Worm (Caenorhabditis elegans) whole organism, L4 larva: ENCODE data around the gene str-138.

ENCODE experiments used
- ceh-44 ChIP-seq: fragments of 200-800 bp; sonication (Bioruptor generic); IDR thresholded peaks from 2 replicates; pipeline ENCODE4 v1.3.6; 2022; ENCODE audit warnings: missing genetic modification reagents, missing genetic modification characterization, missing compliant biosample characterization
- ceh-62 ChIP-seq: sonication (generic microtip); optimal IDR thresholded peaks from 2 replicates; lab custom pipeline; 2017; ENCODE audit warnings: missing biosample characterization, missing genetic modification characterization
- egl-27 ChIP-seq: sonication (generic microtip); optimal IDR thresholded peaks from 3 replicates; lab custom pipeline; 2017; ENCODE audit warnings: missing biosample characterization, missing genetic modification reagents, missing genetic modification characterization
- hlh-30 ChIP-seq: sonication (generic microtip); optimal IDR thresholded peaks from 2 replicates; lab custom pipeline; 2017; ENCODE audit warnings: antibody characterized with exemption, mild to moderate bottlenecking, missing genetic modification characterization, missing compliant biosample characterization; ENCODE audit not compliant: insufficient read depth
- jun-1 ChIP-seq: fragments of 150-350 bp; optimal IDR thresholded peaks from 2 replicates; lab custom pipeline; 2014; ENCODE audit warnings: missing biosample characterization, missing genetic modification reagents, missing genetic modification characterization
- mep-1 ChIP-seq: fragments of 150-350 bp; sonication (generic microtip); optimal IDR thresholded peaks from 3 replicates; lab custom pipeline; 2014; ENCODE audit warnings: missing biosample characterization, missing genetic modification characterization
- mxl-2 ChIP-seq: fragments of 200-800 bp; sonication (Bioruptor generic); conservative IDR thresholded peaks from 2 replicates; pipeline ENCODE4 v1.3.6; 2022; ENCODE audit warnings: missing genetic modification reagents, missing genetic modification characterization, missing compliant biosample characterization
- nhr-237 ChIP-seq: sonication (generic microtip); optimal IDR thresholded peaks from 2 replicates; lab custom pipeline; 2017; ENCODE audit warnings: missing biosample characterization, missing genetic modification characterization
- nhr-6 ChIP-seq: fragments of 150-350 bp; optimal IDR thresholded peaks from 2 replicates; lab custom pipeline; 2014; ENCODE audit warnings: missing biosample characterization, missing genetic modification characterization
- nhr-77 ChIP-seq: fragments of 150-350 bp; optimal IDR thresholded peaks from 2 replicates; lab custom pipeline; 2014; ENCODE audit warnings: missing biosample characterization, missing genetic modification characterization
- snpc-4 ChIP-seq: fragments of 150-350 bp; optimal IDR thresholded peaks from 2 replicates; lab custom pipeline; 2014; ENCODE audit warnings: missing biosample characterization, missing genetic modification characterization
- tra-1 ChIP-seq: fragments of 200-800 bp; sonication (Bioruptor generic); IDR thresholded peaks from 2 replicates; pipeline ENCODE4 v1.3.6; 2022; ENCODE audit warnings: missing genetic modification reagents, missing genetic modification characterization, missing compliant biosample characterization
- unc-62 ChIP-seq, 3 experiments: fragments of 150-350 bp in 1 of 3; sonication (generic microtip); optimal IDR thresholded peaks in 2 of 3; peaks in 1 of 3; 1 replicate in 1 of 3; 2 replicates in 2 of 3; lab custom pipeline; 2014 to 2017; ENCODE audit warnings: missing biosample characterization in 3 of 3, missing genetic modification characterization in 3 of 3, missing genetic modification reagents in 3 of 3, missing genotype in 1 of 3

DNA sequence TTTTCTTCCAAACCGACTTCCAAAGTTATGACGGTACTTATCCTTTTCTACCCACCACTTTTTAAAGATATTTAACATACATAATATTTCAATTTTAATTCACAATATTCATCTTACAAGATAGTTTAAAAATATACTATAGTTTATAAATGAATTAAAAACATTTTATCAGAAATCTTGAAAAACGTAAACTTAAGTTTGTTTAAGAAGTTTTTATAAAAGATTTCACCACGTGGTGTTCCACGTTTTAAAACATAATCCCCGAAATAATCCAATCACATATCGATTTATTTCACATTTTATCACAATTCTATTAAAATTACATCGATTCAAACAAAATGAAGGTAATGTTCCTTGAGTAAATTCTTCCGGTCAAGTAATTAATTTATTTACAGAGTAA, 11.8 kb upstream of the str-138 start, which contains the start of gene ZC513.3:
- no peak for TF ChIP-seq mep-1 (tag; lab: Kevin White, UChicago)
- no peak for TF ChIP-seq unc-62 (GFP tag; optimal IDR thresholded peaks at IDR 0.05 in 1 of 2; lab: Kevin White, UChicago)
- no peak for TF ChIP-seq unc-62 (tag; optimal IDR thresholded peaks at IDR 0.05; lab: Kevin White, UChicago)
- TF ChIP-seq snpc-4 (tag; lab: Kevin White, UChicago): no peak
- TF ChIP-seq tra-1: no peak
- no peak for TF ChIP-seq hlh-30
- no peak for TF ChIP-seq ceh-44 (GFP tag; lab: Robert Waterston, UW)
- no peak for TF ChIP-seq mxl-2 (GFP tag; lab: Robert Waterston, UW)
- no peak for TF ChIP-seq egl-27 (tag; lab: Kevin White, UChicago)
- no peak for TF ChIP-seq nhr-77 (tag; lab: Kevin White, UChicago)
- TF ChIP-seq nhr-237 (tag; lab: Kevin White, UChicago): no peak
- no peak for TF ChIP-seq ceh-62 (tag; lab: Kevin White, UChicago)
- TF ChIP-seq nhr-6 (tag; lab: Kevin White, UChicago): no peak
- TF ChIP-seq jun-1 (tag; lab: Kevin White, UChicago): no peak
